Worm (Caenorhabditis elegans) whole organism, young adult: ENCODE data around the gene E04F6.15.
A peak's percentile ranks its signal among the peaks of the same experiment; 100 is the strongest.

Experiments used
- B0261.1 ChIP-seq: sonication (generic microtip); optimal IDR thresholded peaks from 2 replicates; lab custom pipeline; 2016; ENCODE audit warnings: mild to moderate bottlenecking, missing genetic modification characterization, moderate library complexity, missing compliant biosample characterization
- C17E4.6 ChIP-seq: fragments of 200-800 bp; sonication (Bioruptor generic); IDR thresholded peaks from 2 replicates; pipeline ENCODE4 v1.3.6; 2022; ENCODE audit warnings: missing genetic modification reagents, missing genetic modification characterization, missing compliant biosample characterization
- F39B2.1 ChIP-seq: fragments of 200-800 bp; sonication (Bioruptor generic); IDR thresholded peaks from 2 replicates; pipeline ENCODE4 v1.3.6; 2022; ENCODE audit warnings: missing genetic modification reagents, missing genetic modification characterization, missing compliant biosample characterization
- F52B5.7 ChIP-seq: sonication (generic microtip); optimal IDR thresholded peaks from 2 replicates; lab custom pipeline; 2016; ENCODE audit warnings: mild to moderate bottlenecking, missing genetic modification characterization, missing compliant biosample characterization
- K11D2.4 ChIP-seq: fragments of 200-800 bp; sonication (Bioruptor generic); IDR thresholded peaks from 2 replicates; pipeline ENCODE4 v1.3.6; 2022; ENCODE audit warnings: missing genetic modification reagents, missing genetic modification characterization, missing compliant biosample characterization
- T07F8.4 ChIP-seq: sonication (generic microtip); optimal IDR thresholded peaks from 2 replicates; lab custom pipeline; 2016; ENCODE audit warnings: mild to moderate bottlenecking, missing genetic modification characterization, moderate library complexity, missing compliant biosample characterization
- akir-1 ChIP-seq: fragments of 200-800 bp; sonication (Bioruptor generic); optimal IDR thresholded peaks from 2 replicates; lab custom pipeline; 2018; ENCODE audit warnings: mild to moderate bottlenecking, missing genetic modification characterization, moderate library complexity, missing compliant biosample characterization
- aptf-2 ChIP-seq: fragments of 200-800 bp; sonication (Bioruptor generic); conservative IDR thresholded peaks from 2 replicates; pipeline ENCODE4 v1.3.6; 2022; ENCODE audit warnings: missing genetic modification reagents, missing genetic modification characterization, missing compliant biosample characterization
- atf-7 ChIP-seq: sonication (generic microtip); optimal IDR thresholded peaks from 2 replicates; lab custom pipeline; 2017; ENCODE audit warnings: mild to moderate bottlenecking, missing genetic modification characterization, missing compliant biosample characterization
- bed-2 ChIP-seq: fragments of 200-800 bp; sonication (Bioruptor generic); IDR thresholded peaks from 2 replicates; pipeline ENCODE4 v1.3.6; 2022; ENCODE audit warnings: missing genetic modification reagents, missing genetic modification characterization, missing compliant biosample characterization
- ceh-27 ChIP-seq: fragments of 200-800 bp; sonication (Bioruptor generic); optimal IDR thresholded peaks from 2 replicates; lab custom pipeline; 2018; ENCODE audit warnings: mild to moderate bottlenecking, missing genetic modification characterization, moderate library complexity, missing compliant biosample characterization
- efl-1 ChIP-seq: fragments of 150-350 bp; optimal IDR thresholded peaks from 2 replicates; lab custom pipeline; 2014; ENCODE audit warnings: missing biosample characterization, missing genetic modification reagents, missing genetic modification characterization
- egl-18 ChIP-seq: fragments of 200-800 bp; sonication (Bioruptor generic); IDR thresholded peaks from 2 replicates; pipeline ENCODE4 v1.3.6; 2022; ENCODE audit warnings: missing genetic modification reagents, missing genetic modification characterization, missing compliant biosample characterization
- egrh-3 ChIP-seq: fragments of 200-800 bp; sonication (Bioruptor generic); IDR thresholded peaks from 2 replicates; pipeline ENCODE4 v1.3.6; 2022; ENCODE audit warnings: missing genetic modification reagents, missing genetic modification characterization, missing compliant biosample characterization
- gei-17 ChIP-seq: fragments of 200-800 bp; sonication (Bioruptor generic); optimal IDR thresholded peaks from 2 replicates; lab custom pipeline; 2018; ENCODE audit warnings: mild to moderate bottlenecking, missing genetic modification characterization, missing compliant biosample characterization
- hlh-12 ChIP-seq: sonication (generic microtip); optimal IDR thresholded peaks from 2 replicates; lab custom pipeline; 2016; ENCODE audit warnings: missing genetic modification characterization, missing compliant biosample characterization
- let-607 ChIP-seq, 2 experiments: fragments of 200-800 bp in 1 of 2; sonication (Bioruptor generic) in 1 of 2; sonication (generic microtip) in 1 of 2; optimal IDR thresholded peaks; 2 replicates each; lab custom pipeline; 2016 to 2018; ENCODE audit warnings: mild to moderate bottlenecking in 2 of 2, missing compliant biosample characterization in 2 of 2, missing genetic modification characterization in 2 of 2, moderate library complexity in 2 of 2, missing genotype in 1 of 2
- lsl-1 ChIP-seq: fragments of 200-800 bp; sonication (Bioruptor generic); optimal IDR thresholded peaks from 2 replicates; lab custom pipeline; 2018; ENCODE audit warnings: mild to moderate bottlenecking, missing genetic modification characterization, moderate library complexity, missing compliant biosample characterization
- madf-6 ChIP-seq: fragments of 200-800 bp; sonication (Bioruptor generic); IDR thresholded peaks from 2 replicates; pipeline ENCODE4 v1.3.6; 2022; ENCODE audit warnings: missing genetic modification reagents, missing genetic modification characterization, missing compliant biosample characterization
- nhr-90 ChIP-seq: sonication (generic microtip); optimal IDR thresholded peaks from 2 replicates; lab custom pipeline; 2016; ENCODE audit warnings: missing genotype, mild to moderate bottlenecking, missing genetic modification characterization, missing compliant biosample characterization
- repo-1 ChIP-seq: sonication (generic microtip); optimal IDR thresholded peaks from 2 replicates; lab custom pipeline; 2017; ENCODE audit warnings: mild to moderate bottlenecking, missing genetic modification characterization, missing compliant biosample characterization
- snpc-1.1 ChIP-seq: sonication (generic microtip); optimal IDR thresholded peaks from 2 replicates; lab custom pipeline; 2017; ENCODE audit warnings: missing genetic modification characterization, mild to moderate bottlenecking, missing compliant biosample characterization, antibody characterized with exemption, moderate library complexity, missing genotype, missing genetic modification reagents; ENCODE audit not compliant: insufficient read depth
- snpc-3.4 ChIP-seq: sonication (generic microtip); optimal IDR thresholded peaks from 2 replicates; lab custom pipeline; 2017; ENCODE audit warnings: missing genetic modification characterization, mild to moderate bottlenecking, missing compliant biosample characterization, antibody characterized with exemption, moderate library complexity, missing genotype, missing genetic modification reagents
- snpc-4 ChIP-seq, 5 experiments: fragments of 150-350 bp in 1 of 5; sonication (generic microtip) in 4 of 5; optimal IDR thresholded peaks; 2 replicates each; lab custom pipeline; 2014 to 2018; ENCODE audit warnings: missing genetic modification characterization in 5 of 5, missing biosample characterization in 3 of 5, antibody characterized with exemption in 2 of 5, mild to moderate bottlenecking in 2 of 5, missing compliant biosample characterization in 2 of 5, missing genotype in 2 of 5, moderate library complexity in 2 of 5, missing genetic modification reagents in 1 of 5
- sptf-2 ChIP-seq: fragments of 200-800 bp; sonication (Bioruptor generic); optimal IDR thresholded peaks from 2 replicates; lab custom pipeline; 2018; ENCODE audit warnings: mild to moderate bottlenecking, missing genetic modification characterization, missing compliant biosample characterization
- tbp1 ChIP-seq: fragments of 200-800 bp; sonication (Bioruptor generic); optimal IDR thresholded peaks from 2 replicates; lab custom pipeline; 2018; ENCODE audit warnings: mild to moderate bottlenecking, missing genetic modification characterization, missing compliant biosample characterization
- tlf-1 ChIP-seq: fragments of 200-800 bp; sonication (Bioruptor generic); optimal IDR thresholded peaks from 2 replicates; lab custom pipeline; 2018; ENCODE audit warnings: mild to moderate bottlenecking, missing genetic modification characterization, missing compliant biosample characterization
- unc-130 ChIP-seq: sonication (generic microtip); optimal IDR thresholded peaks from 2 replicates; lab custom pipeline; 2016; ENCODE audit warnings: missing genetic modification reagents, missing genetic modification characterization, missing compliant biosample characterization
- ztf-25 ChIP-seq: fragments of 200-800 bp; sonication (Bioruptor generic); IDR thresholded peaks from 2 replicates; pipeline ENCODE4 v1.3.6; 2022; ENCODE audit warnings: missing genetic modification reagents, missing genetic modification characterization, missing compliant biosample characterization
- ztf-26 ChIP-seq: sonication (generic microtip); optimal IDR thresholded peaks from 2 replicates; lab custom pipeline; 2017; ENCODE audit warnings: missing genetic modification characterization, missing compliant biosample characterization
- ztf-3 ChIP-seq: fragments of 200-800 bp; sonication (Bioruptor generic); optimal IDR thresholded peaks from 2 replicates; lab custom pipeline; 2018; ENCODE audit warnings: mild to moderate bottlenecking, missing genetic modification characterization, missing compliant biosample characterization

Gene E04F6.15

DNA sequence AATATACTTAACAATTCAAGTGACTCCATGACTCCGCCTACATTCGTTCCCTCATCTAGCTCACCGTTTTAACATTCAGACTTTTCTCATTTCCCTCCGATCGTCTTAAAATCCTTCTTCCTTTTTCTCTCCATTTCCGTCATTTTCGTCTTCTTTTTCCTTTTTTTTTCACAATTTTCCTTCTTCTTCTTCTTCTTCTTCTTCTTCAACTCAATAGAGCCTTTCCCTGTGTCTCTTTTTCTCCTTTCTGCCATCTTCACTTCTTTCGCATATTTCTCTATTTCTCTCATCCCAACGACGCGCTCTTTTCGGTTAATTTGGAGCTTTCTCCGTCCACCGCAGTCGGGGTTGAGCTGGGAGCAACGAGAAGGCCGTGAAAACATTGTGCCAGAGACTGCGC, 27.5 kb downstream of the E04F6.15 start (continued):
- no peak for TF ChIP-seq repo-1 (tag; lab: Kevin White, UChicago)

DNA sequence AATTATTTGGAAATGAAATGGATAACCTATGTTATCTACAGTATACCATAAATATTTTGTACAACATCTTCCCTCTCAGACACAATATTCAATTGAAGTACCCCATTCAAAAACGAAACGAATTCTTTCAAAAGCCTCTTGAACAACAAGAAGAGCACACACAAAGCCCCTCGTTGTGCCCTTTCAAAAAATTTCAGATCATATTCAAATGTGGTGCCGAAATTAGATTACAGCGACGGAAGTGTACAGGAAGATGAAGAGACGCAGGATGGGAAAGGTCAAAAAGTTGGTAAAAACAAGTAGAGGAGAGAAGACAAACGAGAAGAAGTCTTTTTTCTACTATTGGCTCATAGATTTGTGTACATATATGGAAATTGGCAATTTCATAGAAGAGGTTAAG, 34.0 kb downstream of the E04F6.15 start:
- TF ChIP-seq hlh-12 (tag; lab: Kevin White, UChicago): no peak
- peak; percentile 18 for TF ChIP-seq ceh-27

DNA sequence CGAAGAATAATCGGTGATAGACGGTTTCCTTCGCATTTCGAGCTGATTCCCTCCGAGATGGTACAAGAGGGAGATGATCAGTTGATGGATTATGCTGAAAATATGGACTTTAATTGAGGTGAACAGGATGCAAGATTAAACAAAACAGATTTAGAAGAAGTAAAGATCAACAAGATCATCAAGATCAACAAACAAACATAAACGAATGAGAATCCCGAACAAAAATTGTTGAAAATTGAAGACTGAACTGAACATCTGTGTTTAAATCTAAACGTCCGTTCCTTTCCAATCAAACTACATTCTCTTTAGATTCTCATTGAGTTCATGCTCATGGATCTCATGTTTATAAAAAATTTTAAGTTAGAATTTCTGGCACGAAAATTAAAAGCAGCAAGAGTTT, 35.2 kb downstream of the E04F6.15 start, which contains the start of gene glc-4:
Gene glc-4, minus strand, starts transcription at position 101 of the 400 bp plus-strand sequence.
- TF ChIP-seq let-607 (tag; optimal IDR thresholded peaks at IDR 0.05; lab: Kevin White, UChicago): no peak
- TF ChIP-seq gei-17 (GFP tag; lab: Kevin White, UChicago): no peak
- TF ChIP-seq C17E4.6 (GFP tag; lab: Robert Waterston, UW): no peak
- no peak for TF ChIP-seq unc-130 (GFP tag; lab: Kevin White, UChicago)
- no peak for TF ChIP-seq K11D2.4 (GFP tag; lab: Robert Waterston, UW)
- TF ChIP-seq atf-7 (tag; lab: Kevin White, UChicago): no peak
- TF ChIP-seq, all 124 proteins: peak for 0

DNA sequence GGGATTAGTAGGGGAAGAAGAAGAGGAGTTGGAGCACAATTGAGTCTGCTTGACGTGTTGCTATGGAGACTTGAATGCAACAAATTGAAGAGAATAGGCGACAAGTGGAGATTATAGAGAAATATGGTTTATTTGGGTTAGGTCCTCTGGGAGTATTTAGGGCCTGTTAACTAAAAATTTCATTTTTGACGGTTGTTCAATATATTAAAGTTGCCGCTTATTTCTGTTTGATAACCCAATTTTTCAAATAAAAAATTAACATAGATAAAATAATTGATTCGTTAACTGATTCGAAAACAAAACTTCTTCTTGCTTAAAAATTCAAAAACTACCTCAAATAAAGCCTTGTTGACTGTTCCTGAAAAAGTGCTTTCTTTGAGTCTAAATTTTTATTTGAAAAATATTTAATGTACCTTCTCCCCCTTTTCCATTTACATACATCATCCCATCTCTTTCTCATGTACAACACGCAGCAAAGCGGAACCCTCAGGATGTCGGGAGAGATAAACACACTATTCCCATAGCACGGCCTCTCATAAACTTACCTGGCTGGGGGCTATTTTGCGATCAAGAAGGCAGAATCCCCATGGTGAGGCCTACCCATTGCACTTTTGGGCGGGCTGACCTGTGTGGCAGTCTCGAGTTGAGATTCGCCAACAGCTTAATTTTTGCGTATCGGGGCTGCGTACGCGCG, 38.6 kb downstream of the E04F6.15 start, which contains the start of gene dyf-13:
Gene dyf-13, minus strand, starts transcription at position 51 of the 694 bp plus-strand sequence.
- TF ChIP-seq efl-1 (GFP tag; lab: Kevin White, UChicago) (no peak), tlf-1 (GFP tag; lab: Kevin White, UChicago) (no peak), F39B2.1 (GFP tag; lab: Robert Waterston, UW) (no peak), F52B5.7 (tag; lab: Kevin White, UChicago) (no peak), sptf-2 (GFP tag; lab: Kevin White, UChicago) (no peak), aptf-2 (GFP tag; lab: Robert Waterston, UW) (0 out of 2 replicates have a peak, but pooled peaks have one; percentile 60), B0261.1 (no peak), egrh-3 (GFP tag; lab: Robert Waterston, UW) (no peak), akir-1 (GFP tag; lab: Kevin White, UChicago) (no peak), nhr-90 (no peak), T07F8.4 (no peak), egl-18 (0 out of 2 replicates have a peak, but pooled peaks have one; percentile 41), tbp1 (GFP tag; lab: Kevin White, UChicago) (peak; percentile 29), ztf-26 (no peak), ztf-3 (GFP tag; lab: Kevin White, UChicago) (no peak), madf-6 (GFP tag; lab: Robert Waterston, UW) (no peak; the same call in 1 of the 2 replicates), snpc-4 (GFP tag; optimal IDR thresholded peaks at IDR 0.05; lab: Kevin White, UChicago) (peak; percentile 70), snpc-4 (tag; optimal IDR thresholded peaks at IDR 0.05; lab: Kevin White, UChicago) (peak in 3 of 4 experiments; percentile 82 to 86 (median 84)), lsl-1 (GFP tag; lab: Kevin White, UChicago) (no peak), snpc-3.4 (tag; lab: Kevin White, UChicago) (peak; percentile 45), bed-2 (GFP tag; lab: Robert Waterston, UW) (no peak), ztf-25 (0 out of 2 replicates have a peak, but pooled peaks have one; percentile 30), snpc-1.1 (tag; lab: Kevin White, UChicago) (peak; percentile 86)
